Fruit fly (Drosophila melanogaster) whole organism, embryonic: ENCODE measurements around the gene Lasp.
A peak's percentile ranks its signal among the peaks of the same experiment; 100 is the strongest.

Experiments
- Adf1 ChIP-seq: fragments of 200-800 bp; sonication (Bioruptor generic); IDR thresholded peaks from 2 replicates; pipeline ENCODE4 v1.3.6; 2022; ENCODE audit warnings: missing biosample characterization, missing genetic modification characterization
- BEAF-32 ChIP-seq: fragments of 200-800 bp; sonication (Bioruptor generic); optimal IDR thresholded peaks from 3 replicates; lab custom pipeline; 2017; ENCODE audit warnings: missing biosample characterization, missing genetic modification characterization, mild to moderate bottlenecking, moderate library complexity, missing genetic modification reagents
- CG11093 ChIP-seq: fragments of 200-800 bp; sonication (Bioruptor generic); IDR thresholded peaks from 3 replicates; pipeline ENCODE4 v1.3.6; 2022; ENCODE audit warnings: missing biosample characterization, missing genetic modification characterization
- CG11723 ChIP-seq: fragments of 200-800 bp; sonication (Bioruptor generic); optimal IDR thresholded peaks from 2 replicates; lab custom pipeline; 2017; ENCODE audit warnings: missing biosample characterization, mild to moderate bottlenecking, missing genetic modification characterization
- CG12071 ChIP-seq: fragments of 200-800 bp; sonication (Bioruptor generic); optimal IDR thresholded peaks from 3 replicates; lab custom pipeline; 2018; ENCODE audit warnings: missing biosample characterization, mild to moderate bottlenecking, missing genetic modification characterization
- CG12219 ChIP-seq: fragments of 200-800 bp; sonication (Bioruptor generic); optimal IDR thresholded peaks from 3 replicates; lab custom pipeline; 2018; ENCODE audit warnings: missing biosample characterization, mild to moderate bottlenecking, missing genetic modification characterization
- CG14014 ChIP-seq: fragments of 200-800 bp; sonication (Bioruptor generic); IDR thresholded peaks from 2 replicates; pipeline ENCODE4 v1.3.6; 2022; ENCODE audit warnings: missing biosample characterization, missing genetic modification characterization
- CG14860 ChIP-seq: fragments of 200-800 bp; sonication (Bioruptor generic); IDR thresholded peaks from 3 replicates; pipeline ENCODE4 v1.3.6; 2022; ENCODE audit warnings: missing biosample characterization, missing genetic modification characterization; ENCODE audit not compliant: partially characterized antibody
- CG15269 ChIP-seq: fragments of 200-800 bp; sonication (Bioruptor generic); optimal IDR thresholded peaks from 2 replicates; lab custom pipeline; 2018; ENCODE audit warnings: missing biosample characterization, mild to moderate bottlenecking, missing genetic modification characterization, moderate library complexity
- CG15514 ChIP-seq: fragments of 200-800 bp; sonication (Bioruptor generic); optimal IDR thresholded peaks from 3 replicates; lab custom pipeline; 2017; ENCODE audit warnings: missing biosample characterization, missing genetic modification characterization, mild to moderate bottlenecking, moderate library complexity, missing genetic modification reagents
- CG16813 ChIP-seq: fragments of 200-800 bp; sonication (Bioruptor generic); IDR thresholded peaks from 3 replicates; pipeline ENCODE4 v1.3.6; 2022; ENCODE audit warnings: missing biosample characterization, missing genetic modification characterization; ENCODE audit not compliant: partially characterized antibody
- CG18262 ChIP-seq: fragments of 200-800 bp; optimal IDR thresholded peaks from 3 replicates; lab custom pipeline; 2019; ENCODE audit warnings: missing biosample characterization, mild to moderate bottlenecking, missing genetic modification characterization, moderate library complexity
- CG18599 ChIP-seq: fragments of 200-800 bp; sonication (Bioruptor generic); optimal IDR thresholded peaks from 3 replicates; lab custom pipeline; 2017; ENCODE audit warnings: missing biosample characterization, missing genetic modification characterization, mild to moderate bottlenecking, moderate library complexity, missing genetic modification reagents
- CG2875 ChIP-seq: fragments of 200-800 bp; sonication (Bioruptor generic); optimal IDR thresholded peaks from 2 replicates; lab custom pipeline; 2017; ENCODE audit warnings: missing biosample characterization, mild to moderate bottlenecking, missing genetic modification characterization, missing genetic modification reagents
- CG3281 ChIP-seq: fragments of 200-800 bp; sonication (Bioruptor generic); optimal IDR thresholded peaks from 3 replicates; lab custom pipeline; 2017; ENCODE audit warnings: missing biosample characterization, mild to moderate bottlenecking, missing genetic modification characterization
- CG5953 ChIP-seq: fragments of 200-800 bp; sonication (Bioruptor generic); IDR thresholded peaks from 2 replicates; pipeline ENCODE4 v1.3.6; 2022; ENCODE audit warnings: missing biosample characterization, missing genetic modification characterization
- CG6854 ChIP-seq: fragments of 200-800 bp; sonication (Bioruptor generic); optimal IDR thresholded peaks from 3 replicates; lab custom pipeline; 2017; ENCODE audit warnings: missing biosample characterization, mild to moderate bottlenecking, missing genetic modification characterization
- D ChIP-seq, 2 experiments: fragments of 200-800 bp in 1 of 2; fragments of >200 bp in 1 of 2; sonication (Bioruptor generic) in 1 of 2; optimal IDR thresholded peaks; 2 replicates in 1 of 2; 3 replicates in 1 of 2; lab custom pipeline; 2017; ENCODE audit warnings: mild to moderate bottlenecking in 1 of 2, missing biosample characterization in 1 of 2, missing genetic modification characterization in 1 of 2, missing genetic modification reagents in 1 of 2
- Dad ChIP-seq: fragments of 200-800 bp; sonication (Bioruptor generic); optimal IDR thresholded peaks from 3 replicates; lab custom pipeline; 2016; ENCODE audit warnings: missing biosample characterization, missing genetic modification characterization
- Dfd ChIP-seq, 2 experiments: fragments of >200 bp; optimal IDR thresholded peaks; 2 replicates each; lab custom pipeline; 2017; ENCODE audit warnings: missing biosample characterization in 2 of 2, missing genetic modification characterization in 2 of 2
- Dip2 ChIP-seq: fragments of 200-800 bp; sonication (Bioruptor generic); IDR thresholded peaks from 2 replicates; pipeline ENCODE4 v1.3.6; 2022; ENCODE audit warnings: missing biosample characterization, missing genetic modification characterization
- HLH3B ChIP-seq: fragments of 200-800 bp; sonication (Bioruptor generic); IDR thresholded peaks from 2 replicates; pipeline ENCODE4 v1.3.6; 2022; ENCODE audit warnings: missing biosample characterization, missing genetic modification characterization
- Hmx ChIP-seq: fragments of 200-800 bp; sonication (Bioruptor generic); optimal IDR thresholded peaks from 2 replicates; lab custom pipeline; 2016; ENCODE audit warnings: missing biosample characterization, missing genetic modification characterization
- Kr ChIP-seq: fragments of 200-800 bp; sonication (Bioruptor generic); optimal IDR thresholded peaks from 2 replicates; lab custom pipeline; 2017; ENCODE audit warnings: missing biosample characterization, mild to moderate bottlenecking, missing genetic modification characterization
- Lhr ChIP-seq: fragments of 200-800 bp; sonication (Bioruptor generic); optimal IDR thresholded peaks from 3 replicates; lab custom pipeline; 2017; ENCODE audit warnings: mild to moderate bottlenecking, missing biosample characterization, missing genetic modification reagents, missing genetic modification characterization
- MBD-R2 ChIP-seq: fragments of 200-800 bp; sonication (Bioruptor generic); IDR thresholded peaks from 2 replicates; pipeline ENCODE4 v1.3.6; 2022; ENCODE audit warnings: missing biosample characterization, missing genetic modification characterization
- Six4 ChIP-seq: fragments of 200-800 bp; sonication (Bioruptor generic); optimal IDR thresholded peaks from 2 replicates; lab custom pipeline; 2016; ENCODE audit warnings: missing biosample characterization, missing genetic modification characterization
- Spps ChIP-seq: fragments of 200-800 bp; sonication (Bioruptor generic); optimal IDR thresholded peaks from 2 replicates; lab custom pipeline; 2018; ENCODE audit warnings: missing biosample characterization, mild to moderate bottlenecking, missing genetic modification characterization
- Stat92E ChIP-seq, 3 experiments: fragments of >200 bp in 2 of 3; fragments of 200-800 bp in 1 of 3; sonication (Bioruptor generic) in 1 of 3; optimal IDR thresholded peaks; 2 replicates each; lab custom pipeline; 2017 to 2019; ENCODE audit warnings: missing biosample characterization in 3 of 3, missing genetic modification characterization in 3 of 3, mild to moderate bottlenecking in 1 of 3, moderate library complexity in 1 of 3
- aop ChIP-seq: fragments of 200-800 bp; sonication (Bioruptor generic); IDR thresholded peaks from 2 replicates; pipeline ENCODE4 v1.3.6; 2022; ENCODE audit warnings: missing biosample characterization, missing genetic modification characterization
- bowl ChIP-seq: fragments of 200-800 bp; sonication (Bioruptor generic); IDR thresholded peaks from 2 replicates; pipeline ENCODE4 v1.3.6; 2022; ENCODE audit warnings: missing biosample characterization, missing genetic modification characterization
- esg ChIP-seq: fragments of 200-800 bp; sonication (Bioruptor generic); conservative IDR thresholded peaks from 2 replicates; pipeline ENCODE4 v1.3.6; 2022; ENCODE audit warnings: missing biosample characterization, missing genetic modification characterization
- eve ChIP-seq, 2 experiments: fragments of >200 bp; optimal IDR thresholded peaks; 2 replicates each; lab custom pipeline; 2017; ENCODE audit warnings: missing biosample characterization in 2 of 2, missing genetic modification characterization in 2 of 2
- fd64A ChIP-seq: fragments of 200-800 bp; sonication (Bioruptor generic); optimal IDR thresholded peaks from 3 replicates; lab custom pipeline; 2018; ENCODE audit warnings: missing biosample characterization, mild to moderate bottlenecking, missing genetic modification characterization
- gem ChIP-seq: fragments of 200-800 bp; sonication (Bioruptor generic); optimal IDR thresholded peaks from 2 replicates; lab custom pipeline; 2019; ENCODE audit warnings: missing biosample characterization, mild to moderate bottlenecking, missing genetic modification characterization, moderate library complexity
- gt ChIP-seq: fragments of 200-800 bp; sonication (Bioruptor generic); IDR thresholded peaks from 2 replicates; pipeline ENCODE4 v1.3.6; 2022; ENCODE audit warnings: missing biosample characterization, missing genetic modification characterization
- ind ChIP-seq: fragments of 200-800 bp; sonication (Bioruptor generic); optimal IDR thresholded peaks from 3 replicates; lab custom pipeline; 2016; ENCODE audit warnings: missing biosample characterization, missing genetic modification characterization
- klu ChIP-seq: fragments of 200-800 bp; sonication (Bioruptor generic); IDR thresholded peaks from 2 replicates; pipeline ENCODE4 v1.3.6; 2022; ENCODE audit warnings: missing biosample characterization, missing genetic modification characterization
- lab ChIP-seq: fragments of 200-800 bp; sonication (Bioruptor generic); optimal IDR thresholded peaks from 3 replicates; lab custom pipeline; 2017; ENCODE audit warnings: missing biosample characterization, missing genetic modification characterization, mild to moderate bottlenecking, moderate library complexity, missing genetic modification reagents
- lbe ChIP-seq: fragments of 200-800 bp; sonication (Bioruptor generic); optimal IDR thresholded peaks from 2 replicates; lab custom pipeline; 2016; ENCODE audit warnings: missing biosample characterization, mild to moderate bottlenecking, missing genetic modification characterization
- lilli ChIP-seq: fragments of 200-800 bp; sonication (Bioruptor generic); optimal IDR thresholded peaks from 3 replicates; lab custom pipeline; 2016; ENCODE audit warnings: missing biosample characterization, missing genetic modification characterization
- luna ChIP-seq: fragments of 200-800 bp; sonication (Bioruptor generic); optimal IDR thresholded peaks from 2 replicates; lab custom pipeline; 2016; ENCODE audit warnings: missing biosample characterization, missing genetic modification characterization
- pfk ChIP-seq: fragments of 200-800 bp; sonication (Bioruptor generic); optimal IDR thresholded peaks from 2 replicates; lab custom pipeline; 2018; ENCODE audit warnings: missing biosample characterization, mild to moderate bottlenecking, missing genetic modification characterization, moderate library complexity
- ranshi ChIP-seq: fragments of 200-800 bp; sonication (Bioruptor generic); IDR thresholded peaks from 2 replicates; pipeline ENCODE4 v1.3.6; 2022; ENCODE audit warnings: missing biosample characterization, missing genetic modification characterization
- schlank ChIP-seq: fragments of 200-800 bp; sonication (Bioruptor generic); optimal IDR thresholded peaks from 2 replicates; lab custom pipeline; 2018; ENCODE audit warnings: missing biosample characterization, mild to moderate bottlenecking, missing genetic modification characterization
- sim ChIP-seq: fragments of 200-800 bp; sonication (Bioruptor generic); IDR thresholded peaks from 2 replicates; pipeline ENCODE4 v1.3.6; 2022; ENCODE audit warnings: missing biosample characterization, missing genetic modification characterization
- sob ChIP-seq: fragments of 200-800 bp; sonication (Bioruptor generic); IDR thresholded peaks from 2 replicates; pipeline ENCODE4 v1.3.6; 2022; ENCODE audit warnings: missing biosample characterization, missing genetic modification characterization
- sug ChIP-seq: fragments of 200-800 bp; optimal IDR thresholded peaks from 2 replicates; lab custom pipeline; 2019; ENCODE audit warnings: missing biosample characterization, mild to moderate bottlenecking, missing genetic modification characterization, moderate library complexity
- unc-4 ChIP-seq: fragments of 200-800 bp; sonication (Bioruptor generic); IDR thresholded peaks from 2 replicates; pipeline ENCODE4 v1.3.6; 2022; ENCODE audit warnings: missing biosample characterization, missing genetic modification characterization; ENCODE audit not compliant: partially characterized antibody
- vvl ChIP-seq: fragments of 200-800 bp; sonication (Bioruptor generic); IDR thresholded peaks from 2 replicates; pipeline ENCODE4 v1.3.6; 2022; ENCODE audit warnings: missing biosample characterization, missing genetic modification characterization

The Lasp gene

DNA sequence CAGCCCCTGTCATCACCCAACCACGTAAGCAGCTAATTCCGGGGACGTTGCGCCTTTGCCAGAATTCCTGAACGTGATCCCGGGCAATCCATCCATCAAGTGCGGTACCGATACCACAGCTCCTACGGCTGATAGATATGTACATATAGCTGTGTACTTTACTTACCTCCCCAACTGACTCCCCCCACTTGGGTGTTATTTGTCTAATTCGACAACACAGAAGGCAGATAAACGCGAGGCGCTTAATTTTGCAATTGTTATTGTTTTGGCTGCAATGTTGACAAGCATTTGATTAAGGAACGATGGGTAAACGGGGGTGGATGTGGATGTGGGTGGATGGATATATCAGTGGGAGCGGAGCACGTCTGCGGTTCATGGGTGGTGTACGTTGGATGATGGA is 41.3 kb downstream of the Lasp start (continued):
- TF ChIP-seq BEAF-32 (no peak), lab (GFP tag; lab: Kevin White, UChicago) (peak; percentile 89), Dfd (GFP tag; optimal IDR thresholded peaks at IDR 0.05; lab: Kevin White, UChicago) (no peak), CG6854 (GFP tag; lab: Kevin White, UChicago) (no peak), ranshi (GFP tag; lab: Robert Waterston, UW) (no peak), HLH3B (GFP tag; lab: Robert Waterston, UW) (0 out of 2 replicates have a peak, but pooled peaks have one; percentile 21), CG18262 (tag; lab: Kevin White, UChicago) (no peak), CG14860 (GFP tag; lab: Robert Waterston, UW) (no peak), schlank (tag; lab: Kevin White, UChicago) (peak; percentile 42), luna (GFP tag; lab: Kevin White, UChicago) (no peak), CG18599 (GFP tag; lab: Kevin White, UChicago) (peak; percentile 52), gem (tag; lab: Kevin White, UChicago) (no peak), lbe (GFP tag; lab: Kevin White, UChicago) (no peak), klu (GFP tag; lab: Robert Waterston, UW) (no peak), bowl (GFP tag; lab: Robert Waterston, UW) (no peak), Dad (GFP tag; lab: Kevin White, UChicago) (no peak), ind (no peak), pfk (GFP tag; lab: Kevin White, UChicago) (peak; percentile 54), CG5953 (GFP tag; lab: Robert Waterston, UW) (no peak), Stat92E (GFP tag; optimal IDR thresholded peaks at IDR 0.05; lab: Kevin White, UChicago) (no peak), Adf1 (GFP tag; lab: Robert Waterston, UW) (no peak), CG11093 (GFP tag; lab: Robert Waterston, UW) (no peak), aop (GFP tag; lab: Robert Waterston, UW) (no peak), CG12219 (GFP tag; lab: Kevin White, UChicago) (peak; percentile 5), CG12071 (GFP tag; lab: Kevin White, UChicago) (peak; percentile 14), CG15514 (peak; percentile 35), unc-4 (GFP tag; lab: Robert Waterston, UW) (no peak), esg (GFP tag; lab: Robert Waterston, UW) (no peak), MBD-R2 (GFP tag; lab: Robert Waterston, UW) (no peak), Dip2 (GFP tag; lab: Robert Waterston, UW) (no peak), CG3281 (peak; percentile 7), Lhr (GFP tag; lab: Kevin White, UChicago) (no peak), vvl (GFP tag; lab: Robert Waterston, UW) (0 out of 2 replicates have a peak, but pooled peaks have one; percentile 20), fd64A (GFP tag; lab: Kevin White, UChicago) (peak; percentile 11), sim (no peak), D (optimal IDR thresholded peaks at IDR 0.05; lab: Kevin White, UChicago) (no peak), D (GFP tag; optimal IDR thresholded peaks at IDR 0.05; lab: Kevin White, UChicago) (no peak), Six4 (GFP tag; lab: Kevin White, UChicago) (no peak), CG11723 (GFP tag; lab: Kevin White, UChicago) (no peak), Kr (no peak), sob (GFP tag; lab: Robert Waterston, UW) (no peak), gt (GFP tag; lab: Robert Waterston, UW) (no peak), CG15269 (tag; lab: Kevin White, UChicago) (no peak), Hmx (GFP tag; lab: Kevin White, UChicago) (no peak), CG14014 (GFP tag; lab: Robert Waterston, UW) (peak; percentile 23; the same call in 1 of the 2 replicates), lilli (no peak), eve (GFP tag; optimal IDR thresholded peaks at IDR 0.05; lab: Kevin White, UChicago) (no peak), Spps (no peak), CG16813 (no peak), CG2875 (GFP tag; lab: Kevin White, UChicago) (peak; percentile 38), sug (tag; lab: Kevin White, UChicago) (peak; percentile 57)
